Worm (Caenorhabditis elegans) whole organism, young adult: ENCODE data around the gene W02B12.12.
A peak's percentile ranks its signal among the peaks of the same experiment; 100 is the strongest.

ENCODE experiments used
- B0019.2 ChIP-seq: fragments of 200-800 bp; sonication (Bioruptor generic); conservative IDR thresholded peaks from 2 replicates; pipeline ENCODE4 v1.3.6; 2022; ENCODE audit warnings: missing genetic modification reagents, missing genetic modification characterization, missing compliant biosample characterization
- C17E4.6 ChIP-seq: fragments of 200-800 bp; sonication (Bioruptor generic); IDR thresholded peaks from 2 replicates; pipeline ENCODE4 v1.3.6; 2022; ENCODE audit warnings: missing genetic modification reagents, missing genetic modification characterization, missing compliant biosample characterization
- F39B2.1 ChIP-seq: fragments of 200-800 bp; sonication (Bioruptor generic); IDR thresholded peaks from 2 replicates; pipeline ENCODE4 v1.3.6; 2022; ENCODE audit warnings: missing genetic modification reagents, missing genetic modification characterization, missing compliant biosample characterization
- F49E8.2 ChIP-seq: sonication (generic microtip); optimal IDR thresholded peaks from 3 replicates; lab custom pipeline; 2017; ENCODE audit warnings: missing genetic modification characterization, mild to moderate bottlenecking, missing compliant biosample characterization, antibody characterized with exemption, moderate library complexity; ENCODE audit not compliant: insufficient read depth
- Y53G8AR.9 ChIP-seq: fragments of 200-800 bp; sonication (Bioruptor generic); conservative IDR thresholded peaks from 2 replicates; pipeline ENCODE4 v1.3.6; 2022; ENCODE audit warnings: missing genetic modification reagents, missing genetic modification characterization, missing compliant biosample characterization
- Y79H2A.3 ChIP-seq: fragments of 200-800 bp; sonication (Bioruptor generic); conservative IDR thresholded peaks from 2 replicates; pipeline ENCODE4 v1.3.6; 2022; ENCODE audit warnings: missing genetic modification reagents, missing genetic modification characterization, missing compliant biosample characterization
- akir-1 ChIP-seq: fragments of 200-800 bp; sonication (Bioruptor generic); optimal IDR thresholded peaks from 2 replicates; lab custom pipeline; 2018; ENCODE audit warnings: mild to moderate bottlenecking, missing genetic modification characterization, moderate library complexity, missing compliant biosample characterization
- ama-1 ChIP-seq, 3 experiments: fragments of 150-350 bp in 1 of 3; sonication (generic microtip) in 2 of 3; optimal IDR thresholded peaks; 2 replicates each; lab custom pipeline; 2014 to 2018; ENCODE audit warnings: missing biosample characterization in 2 of 3, missing genetic modification characterization in 2 of 3, missing genetic modification reagents in 2 of 3
- aptf-2 ChIP-seq: fragments of 200-800 bp; sonication (Bioruptor generic); conservative IDR thresholded peaks from 2 replicates; pipeline ENCODE4 v1.3.6; 2022; ENCODE audit warnings: missing genetic modification reagents, missing genetic modification characterization, missing compliant biosample characterization
- atf-7 ChIP-seq: sonication (generic microtip); optimal IDR thresholded peaks from 2 replicates; lab custom pipeline; 2017; ENCODE audit warnings: mild to moderate bottlenecking, missing genetic modification characterization, missing compliant biosample characterization
- athp-1 ChIP-seq: sonication (generic microtip); optimal IDR thresholded peaks from 2 replicates; lab custom pipeline; 2017; ENCODE audit warnings: mild to moderate bottlenecking, missing genetic modification characterization, missing compliant biosample characterization
- attf-6 ChIP-seq: fragments of 200-800 bp; sonication (Bioruptor generic); IDR thresholded peaks from 2 replicates; pipeline ENCODE4 v1.3.6; 2022; ENCODE audit warnings: missing genetic modification reagents, missing genetic modification characterization, missing compliant biosample characterization
- cebp-2 ChIP-seq: fragments of 200-800 bp; sonication (Bioruptor generic); IDR thresholded peaks from 2 replicates; pipeline ENCODE4 v1.3.6; 2022; ENCODE audit warnings: missing genetic modification characterization, missing compliant biosample characterization
- ceh-100 ChIP-seq: fragments of 200-800 bp; sonication (Bioruptor generic); IDR thresholded peaks from 2 replicates; pipeline ENCODE4 v1.3.6; 2022; ENCODE audit warnings: missing genetic modification reagents, missing genetic modification characterization, missing compliant biosample characterization
- ceh-58 ChIP-seq: fragments of 200-800 bp; sonication (Bioruptor generic); IDR thresholded peaks from 2 replicates; pipeline ENCODE4 v1.3.6; 2022; ENCODE audit warnings: missing genetic modification characterization, missing compliant biosample characterization
- chd-7 ChIP-seq: sonication (generic microtip); optimal IDR thresholded peaks from 2 replicates; lab custom pipeline; 2016; ENCODE audit warnings: mild to moderate bottlenecking, missing genetic modification characterization, moderate library complexity, missing compliant biosample characterization
- die-1 ChIP-seq: sonication (generic microtip); optimal IDR thresholded peaks from 2 replicates; lab custom pipeline; 2016; ENCODE audit warnings: missing genotype, mild to moderate bottlenecking, missing genetic modification characterization, missing compliant biosample characterization
- dpff-1 ChIP-seq: sonication (generic microtip); optimal IDR thresholded peaks from 2 replicates; lab custom pipeline; 2017; ENCODE audit warnings: mild to moderate bottlenecking, missing genetic modification characterization, missing compliant biosample characterization
- dpl-1 ChIP-seq: fragments of 150-350 bp; optimal IDR thresholded peaks from 2 replicates; lab custom pipeline; 2014; ENCODE audit warnings: missing biosample characterization, missing genetic modification reagents, missing genetic modification characterization
- egl-18 ChIP-seq: fragments of 200-800 bp; sonication (Bioruptor generic); IDR thresholded peaks from 2 replicates; pipeline ENCODE4 v1.3.6; 2022; ENCODE audit warnings: missing genetic modification reagents, missing genetic modification characterization, missing compliant biosample characterization
- gei-17 ChIP-seq: fragments of 200-800 bp; sonication (Bioruptor generic); optimal IDR thresholded peaks from 2 replicates; lab custom pipeline; 2018; ENCODE audit warnings: mild to moderate bottlenecking, missing genetic modification characterization, missing compliant biosample characterization
- hsf-1 ChIP-seq: fragments of 200-800 bp; sonication (Bioruptor generic); IDR thresholded peaks from 2 replicates; pipeline ENCODE4 v1.3.6; 2022; ENCODE audit warnings: missing genetic modification reagents, missing genetic modification characterization, missing compliant biosample characterization
- lag-1 ChIP-seq: fragments of 200-800 bp; sonication (Bioruptor generic); IDR thresholded peaks from 2 replicates; pipeline ENCODE4 v1.3.6; 2022; ENCODE audit warnings: missing genetic modification reagents, missing genetic modification characterization, missing compliant biosample characterization
- let-526 ChIP-seq: fragments of 200-800 bp; sonication (Bioruptor generic); IDR thresholded peaks from 2 replicates; pipeline ENCODE4 v1.3.6; 2022; ENCODE audit warnings: missing genetic modification reagents, missing genetic modification characterization, missing compliant biosample characterization
- lin-54 ChIP-seq: fragments of 200-800 bp; sonication (Bioruptor generic); optimal IDR thresholded peaks from 2 replicates; lab custom pipeline; 2018; ENCODE audit warnings: mild to moderate bottlenecking, missing genetic modification characterization, missing compliant biosample characterization
- lsy-27 ChIP-seq: sonication (generic microtip); optimal IDR thresholded peaks from 2 replicates; lab custom pipeline; 2017; ENCODE audit warnings: missing genetic modification characterization, mild to moderate bottlenecking, missing compliant biosample characterization, antibody characterized with exemption, missing genotype, borderline replicate concordance; ENCODE audit not compliant: insufficient read depth
- madf-6 ChIP-seq: fragments of 200-800 bp; sonication (Bioruptor generic); IDR thresholded peaks from 2 replicates; pipeline ENCODE4 v1.3.6; 2022; ENCODE audit warnings: missing genetic modification reagents, missing genetic modification characterization, missing compliant biosample characterization
- mxl-1 ChIP-seq: sonication (generic microtip); optimal IDR thresholded peaks from 2 replicates; lab custom pipeline; 2016; ENCODE audit warnings: missing genetic modification characterization, missing compliant biosample characterization
- nhr-90 ChIP-seq: sonication (generic microtip); optimal IDR thresholded peaks from 2 replicates; lab custom pipeline; 2016; ENCODE audit warnings: missing genotype, mild to moderate bottlenecking, missing genetic modification characterization, missing compliant biosample characterization
- pha-4 ChIP-seq: fragments of 150-350 bp; sonication (generic microtip); optimal IDR thresholded peaks from 2 replicates; lab custom pipeline; 2014; ENCODE audit warnings: missing biosample characterization, missing genetic modification reagents, missing genetic modification characterization
- sea-2 ChIP-seq: fragments of 200-800 bp; sonication (Bioruptor generic); IDR thresholded peaks from 2 replicates; pipeline ENCODE4 v1.3.6; 2022; ENCODE audit warnings: missing genetic modification characterization, missing compliant biosample characterization
- snpc-1.3 ChIP-seq: sonication (generic microtip); optimal IDR thresholded peaks from 2 replicates; lab custom pipeline; 2017; ENCODE audit warnings: missing genetic modification characterization, mild to moderate bottlenecking, missing compliant biosample characterization, antibody characterized with exemption, moderate library complexity, missing genotype, missing genetic modification reagents; ENCODE audit not compliant: insufficient read depth
- snpc-4 ChIP-seq, 5 experiments: fragments of 150-350 bp in 1 of 5; sonication (generic microtip) in 4 of 5; optimal IDR thresholded peaks; 2 replicates each; lab custom pipeline; 2014 to 2018; ENCODE audit warnings: missing genetic modification characterization in 5 of 5, missing biosample characterization in 3 of 5, antibody characterized with exemption in 2 of 5, mild to moderate bottlenecking in 2 of 5, missing compliant biosample characterization in 2 of 5, missing genotype in 2 of 5, moderate library complexity in 2 of 5, missing genetic modification reagents in 1 of 5
- somi-1 ChIP-seq: fragments of 200-800 bp; sonication (Bioruptor generic); optimal IDR thresholded peaks from 2 replicates; lab custom pipeline; 2018; ENCODE audit warnings: mild to moderate bottlenecking, missing genetic modification characterization, missing compliant biosample characterization
- tbp1 ChIP-seq: fragments of 200-800 bp; sonication (Bioruptor generic); optimal IDR thresholded peaks from 2 replicates; lab custom pipeline; 2018; ENCODE audit warnings: mild to moderate bottlenecking, missing genetic modification characterization, missing compliant biosample characterization
- xnd-1 ChIP-seq: sonication (generic microtip); optimal IDR thresholded peaks from 2 replicates; lab custom pipeline; 2016; ENCODE audit warnings: missing genotype, missing genetic modification reagents, missing genetic modification characterization, missing compliant biosample characterization
- zim-3 ChIP-seq: sonication (generic microtip); optimal IDR thresholded peaks from 2 replicates; lab custom pipeline; 2017; ENCODE audit warnings: mild to moderate bottlenecking, missing genetic modification characterization, moderate library complexity, missing compliant biosample characterization
- ztf-18 ChIP-seq: sonication (generic microtip); optimal IDR thresholded peaks from 2 replicates; lab custom pipeline; 2016; ENCODE audit warnings: missing genotype, mild to moderate bottlenecking, missing genetic modification characterization, missing compliant biosample characterization
- ztf-22 ChIP-seq: fragments of 200-800 bp; sonication (Bioruptor generic); optimal IDR thresholded peaks from 2 replicates; lab custom pipeline; 2018; ENCODE audit warnings: mild to moderate bottlenecking, missing genetic modification characterization, moderate library complexity, missing compliant biosample characterization
- ztf-25 ChIP-seq: fragments of 200-800 bp; sonication (Bioruptor generic); IDR thresholded peaks from 2 replicates; pipeline ENCODE4 v1.3.6; 2022; ENCODE audit warnings: missing genetic modification reagents, missing genetic modification characterization, missing compliant biosample characterization
- ztf-28 ChIP-seq: fragments of 200-800 bp; sonication (Bioruptor generic); IDR thresholded peaks from 2 replicates; pipeline ENCODE4 v1.3.6; 2022; ENCODE audit warnings: missing genetic modification reagents, missing genetic modification characterization, missing compliant biosample characterization
- ztf-3 ChIP-seq: fragments of 200-800 bp; sonication (Bioruptor generic); optimal IDR thresholded peaks from 2 replicates; lab custom pipeline; 2018; ENCODE audit warnings: mild to moderate bottlenecking, missing genetic modification characterization, missing compliant biosample characterization

The W02B12.12 gene

ce11 chrII:11464427-11464944, 14.5 kb downstream of the W02B12.12 start, which contains the start of the genes aars-1 and rga-1 (continued):
- TF ChIP-seq lin-54 (GFP tag; lab: Kevin White, UChicago) (peak; percentile 2), hsf-1 (no peak), sea-2 (GFP tag; lab: Robert Waterston, UW) (no peak), ztf-18 (tag; lab: Kevin White, UChicago) (peak; percentile 74), cebp-2 (GFP tag; lab: Robert Waterston, UW) (no peak), die-1 (tag; lab: Kevin White, UChicago) (no peak), F49E8.2 (tag; lab: Kevin White, UChicago) (no peak), aptf-2 (GFP tag; lab: Robert Waterston, UW) (no peak), dpl-1 (GFP tag; lab: Kevin White, UChicago) (no peak), let-526 (GFP tag; lab: Robert Waterston, UW) (no peak), ceh-58 (GFP tag; lab: Robert Waterston, UW) (no peak), zim-3 (tag; lab: Kevin White, UChicago) (no peak), egl-18 (GFP tag; lab: Robert Waterston, UW) (no peak), chd-7 (tag; lab: Kevin White, UChicago) (peak; percentile 30), tbp1 (peak; percentile 31), snpc-1.3 (tag; lab: Kevin White, UChicago) (no peak), mxl-1 (tag; lab: Kevin White, UChicago) (no peak), atf-7 (tag; lab: Kevin White, UChicago) (peak; percentile 41), pha-4 (tag; lab: Kevin White, UChicago) (no peak), Y53G8AR.9 (GFP tag; lab: Robert Waterston, UW) (no peak), attf-6 (GFP tag; lab: Robert Waterston, UW) (no peak), dpff-1 (no peak), ztf-22 (GFP tag; lab: Kevin White, UChicago) (peak; percentile 39), B0019.2 (GFP tag; lab: Robert Waterston, UW) (no peak), ztf-3 (GFP tag; lab: Kevin White, UChicago) (no peak), somi-1 (no peak)

- no peak for TF ChIP-seq athp-1 (tag; lab: Kevin White, UChicago)
- no peak for TF ChIP-seq ztf-25 (GFP tag; lab: Robert Waterston, UW)
- TF ChIP-seq akir-1 (GFP tag; lab: Kevin White, UChicago): no peak
- TF ChIP-seq ztf-28 (GFP tag; lab: Robert Waterston, UW): no peak
- no peak for TF ChIP-seq nhr-90 (tag; lab: Kevin White, UChicago)
- TF ChIP-seq xnd-1: no peak
- no peak for TF ChIP-seq ceh-100 (GFP tag; lab: Robert Waterston, UW)
- no peak for TF ChIP-seq gei-17 (GFP tag; lab: Kevin White, UChicago)
- no peak for TF ChIP-seq lin-54 (GFP tag; lab: Kevin White, UChicago)
- no peak for TF ChIP-seq lag-1 (GFP tag; lab: Robert Waterston, UW)
- TF ChIP-seq lsy-27: no peak
- no peak for TF ChIP-seq C17E4.6 (GFP tag; lab: Robert Waterston, UW)
- TF ChIP-seq snpc-4 (GFP tag; optimal IDR thresholded peaks at IDR 0.05; lab: Kevin White, UChicago): no peak
- no peak for TF ChIP-seq snpc-4 (tag; optimal IDR thresholded peaks at IDR 0.05; lab: Kevin White, UChicago)
- no peak for TF ChIP-seq snpc-1.3 (tag; lab: Kevin White, UChicago)
- TF ChIP-seq Y79H2A.3 (GFP tag; lab: Robert Waterston, UW): no peak
- no peak for TF ChIP-seq ama-1 (optimal IDR thresholded peaks at IDR 0.05; lab: Kevin White, UChicago)
- no peak for TF ChIP-seq ama-1 (GFP tag; optimal IDR thresholded peaks at IDR 0.05; lab: Kevin White, UChicago)
- no peak for TF ChIP-seq madf-6 (GFP tag; lab: Robert Waterston, UW)
- TF ChIP-seq F39B2.1 (GFP tag; lab: Robert Waterston, UW): no peak
Observed at ce11 chrII:11463899-11464298, 15.1 kb downstream of the W02B12.12 start.
